Worm (Caenorhabditis elegans): ENCODE data around the gene T26C5.5.

ce11 chrII:9274734-9275133, 28.2 kb upstream of the T26C5.5 start:
- TF ChIP-seq ref-1 (GFP tag; conservative IDR thresholded peaks at IDR 0.05) (no peak), cog-1 (tag; optimal IDR thresholded peaks at IDR 0.05) (no peak), tab-1 (GFP tag; IDR thresholded peaks at IDR 0.05) (no peak), ztf-23 (GFP tag; IDR thresholded peaks at IDR 0.05) (no peak)
